Fruit fly (Drosophila melanogaster): ENCODE results near the gene CG9386.

CG9386 gene

dm6 chr3R:9504355-9504754 lies 50.9 kb downstream of the CG9386 start, which contains the start of gene CG8149 (continued):
- TF ChIP-seq wdn (GFP tag; IDR thresholded peaks at IDR 0.05) (no peak), CG11560 (tag; IDR thresholded peaks at IDR 0.05) (peak; percentile 93), CG10267 (tag; optimal IDR thresholded peaks at IDR 0.05) (peak; percentile 72), E2f2 (GFP tag; IDR thresholded peaks at IDR 0.05) (peak; percentile 75), CHES-1-like (GFP tag; optimal IDR thresholded peaks at IDR 0.05) (peak; percentile 1), HLH4C (GFP tag; IDR thresholded peaks at IDR 0.05; ENCODE audit: partially characterized antibody) (peak; percentile 88), phol (tag; optimal IDR thresholded peaks at IDR 0.05) (peak; percentile 66), unpg (GFP tag; optimal IDR thresholded peaks at IDR 0.05) (peak; percentile 6), lilli (GFP tag; optimal IDR thresholded peaks at IDR 0.05) (peak; percentile 5), hbn (GFP tag; IDR thresholded peaks at IDR 0.05; ENCODE audit: partially characterized antibody) (peak; percentile 84), Sin3A (optimal IDR thresholded peaks at IDR 0.05) (no peak), Nf-YC (tag; optimal IDR thresholded peaks at IDR 0.05) (peak; percentile 24), Fer1 (GFP tag; optimal IDR thresholded peaks at IDR 0.05) (peak; percentile 25), NC2β (GFP tag; optimal IDR thresholded peaks at IDR 0.05) (no peak), CG4820 (GFP tag; optimal IDR thresholded peaks at IDR 0.05) (no peak), fu2 (GFP tag; optimal IDR thresholded peaks at IDR 0.05) (no peak), Awh (GFP tag; IDR thresholded peaks at IDR 0.05) (no peak), Max (GFP tag; optimal IDR thresholded peaks at IDR 0.05) (peak; percentile 40), Pdp1 (GFP tag; optimal IDR thresholded peaks at IDR 0.05) (peak in 1 of 2 experiments; percentile 37), CG12391 (tag; optimal IDR thresholded peaks at IDR 0.05) (peak; percentile 60), rib (GFP tag; IDR thresholded peaks at IDR 0.05) (no peak), bsh (GFP tag; optimal IDR thresholded peaks at IDR 0.05) (no peak), stwl (tag; optimal IDR thresholded peaks at IDR 0.05) (peak; percentile 80), btn (GFP tag; optimal IDR thresholded peaks at IDR 0.05) (no peak), Drgx (GFP tag; IDR thresholded peaks at IDR 0.05) (no peak), nau (GFP tag; optimal IDR thresholded peaks at IDR 0.05) (peak; percentile 4), Asciz (GFP tag; optimal IDR thresholded peaks at IDR 0.05) (no peak), sim (GFP tag; IDR thresholded peaks at IDR 0.05) (no peak), cwo (GFP tag; optimal IDR thresholded peaks at IDR 0.05) (no peak), dm (GFP tag; optimal IDR thresholded peaks at IDR 0.05) (peak; percentile 50)

Data from whole organism, embryonic.